Fruit fly (Drosophila melanogaster) whole organism, adult: ENCODE data around the gene CG33630.

ENCODE experiments used
- CG11617 ChIP-seq: fragments of 200-800 bp; sonication (Bioruptor generic); optimal IDR thresholded peaks from 2 replicates; lab custom pipeline; 2017; ENCODE audit warnings: mild to moderate bottlenecking, missing biosample characterization, missing genetic modification reagents, missing genetic modification characterization
- CG12768 ChIP-seq: fragments of 200-800 bp; sonication (Bioruptor generic); optimal IDR thresholded peaks from 2 replicates; lab custom pipeline; 2017; ENCODE audit warnings: missing biosample characterization, missing genetic modification characterization, mild to moderate bottlenecking, moderate library complexity, missing genetic modification reagents
- CG14711 ChIP-seq: fragments of 200-800 bp; sonication (Bioruptor generic); optimal IDR thresholded peaks from 2 replicates; lab custom pipeline; 2018; ENCODE audit warnings: missing biosample characterization, mild to moderate bottlenecking, missing genetic modification characterization, moderate library complexity
- CG1620 ChIP-seq: fragments of 200-800 bp; sonication (Bioruptor generic); optimal IDR thresholded peaks from 2 replicates; lab custom pipeline; 2016; ENCODE audit warnings: missing biosample characterization, missing genetic modification characterization
- CG33017 ChIP-seq: fragments of 200-800 bp; sonication (Bioruptor generic); optimal IDR thresholded peaks from 2 replicates; lab custom pipeline; 2018; ENCODE audit warnings: missing biosample characterization, mild to moderate bottlenecking, missing genetic modification characterization, moderate library complexity
- CG5204 ChIP-seq: fragments of 200-800 bp; sonication (Bioruptor generic); optimal IDR thresholded peaks from 2 replicates; lab custom pipeline; 2016; ENCODE audit warnings: missing biosample characterization, missing genetic modification characterization
- CG7045 ChIP-seq: fragments of 200-800 bp; sonication (Bioruptor generic); optimal IDR thresholded peaks from 2 replicates; lab custom pipeline; 2017; ENCODE audit warnings: missing biosample characterization, mild to moderate bottlenecking, missing genetic modification characterization
- CG7101 ChIP-seq: fragments of 200-800 bp; sonication (Bioruptor generic); optimal IDR thresholded peaks from 2 replicates; lab custom pipeline; 2018; ENCODE audit warnings: missing biosample characterization, mild to moderate bottlenecking, missing genetic modification characterization, moderate library complexity
- Clk ChIP-seq: fragments of 200-800 bp; sonication (Bioruptor generic); optimal IDR thresholded peaks from 2 replicates; lab custom pipeline; 2017; ENCODE audit warnings: missing biosample characterization, missing genetic modification characterization
- Crg-1 ChIP-seq: fragments of 200-800 bp; sonication (Bioruptor generic); optimal IDR thresholded peaks from 2 replicates; lab custom pipeline; 2016; ENCODE audit warnings: missing biosample characterization, missing genetic modification characterization
- Hr96 ChIP-seq: fragments of 200-800 bp; sonication (Bioruptor generic); optimal IDR thresholded peaks from 2 replicates; lab custom pipeline; 2016; ENCODE audit warnings: missing biosample characterization, missing genetic modification characterization
- Mnt ChIP-seq: fragments of 200-800 bp; sonication (Bioruptor generic); optimal IDR thresholded peaks from 2 replicates; lab custom pipeline; 2016; ENCODE audit warnings: missing biosample characterization, mild to moderate bottlenecking, missing genetic modification characterization
- bab1 ChIP-seq: fragments of 200-800 bp; sonication (Bioruptor generic); optimal IDR thresholded peaks from 3 replicates; lab custom pipeline; 2019; ENCODE audit warnings: missing biosample characterization, mild to moderate bottlenecking, missing genetic modification characterization, moderate library complexity
- cic ChIP-seq: fragments of 200-800 bp; sonication (Bioruptor generic); optimal IDR thresholded peaks from 2 replicates; lab custom pipeline; 2017; ENCODE audit warnings: missing biosample characterization, mild to moderate bottlenecking, missing genetic modification characterization, moderate library complexity
- cnc ChIP-seq, 2 experiments: fragments of >200 bp; optimal IDR thresholded peaks; 2 replicates each; lab custom pipeline; 2017
- kay ChIP-seq: fragments of 200-800 bp; sonication (Bioruptor generic); peaks from one replicate; lab custom pipeline; 2016; ENCODE audit warnings: missing biosample characterization, missing genetic modification characterization, borderline replicate concordance
- ovo ChIP-seq: fragments of 200-800 bp; sonication (Bioruptor generic); optimal IDR thresholded peaks from 2 replicates; lab custom pipeline; 2016; ENCODE audit warnings: missing biosample characterization, missing genetic modification characterization
- pad ChIP-seq: fragments of 200-800 bp; sonication (Bioruptor generic); optimal IDR thresholded peaks from 3 replicates; lab custom pipeline; 2017; ENCODE audit warnings: missing biosample characterization, missing genetic modification characterization, mild to moderate bottlenecking, moderate library complexity, missing genetic modification reagents
- tj ChIP-seq: fragments of 200-800 bp; sonication (Bioruptor generic); optimal IDR thresholded peaks from 3 replicates; lab custom pipeline; 2017; ENCODE audit warnings: missing biosample characterization, mild to moderate bottlenecking, missing genetic modification characterization, moderate library complexity
- toe ChIP-seq: fragments of 200-800 bp; sonication (Bioruptor generic); optimal IDR thresholded peaks from 2 replicates; lab custom pipeline; 2016; ENCODE audit warnings: missing biosample characterization, missing genetic modification characterization

CG33630 gene

dm6 chr3R:10045343-10045742, 17.1 kb upstream of the CG33630 start, which contains the start of the genes CG11722 and mtTFB2:
CG11722 (minus strand) TSS chr3R:10045542.
mtTFB2 (plus strand) TSS chr3R:10045574.
- TF ChIP-seq CG12768 (GFP tag; lab: Kevin White, UChicago) = peak; percentile 39
- peak; percentile 68 for TF ChIP-seq bab1 (GFP tag; lab: Kevin White, UChicago)
- TF ChIP-seq cic = peak; percentile 9
- no peak for TF ChIP-seq Hr96 (GFP tag; lab: Kevin White, UChicago)
- no peak for TF ChIP-seq CG1620 (GFP tag; lab: Kevin White, UChicago)
- TF ChIP-seq CG7101 (tag; lab: Kevin White, UChicago) = peak; percentile 29
- TF ChIP-seq ovo (GFP tag; lab: Kevin White, UChicago) = no peak
- peak; percentile 9 for TF ChIP-seq CG14711 (tag; lab: Kevin White, UChicago)
- peak; percentile 36 for TF ChIP-seq CG11617 (GFP tag; lab: Kevin White, UChicago)
- TF ChIP-seq Crg-1 (GFP tag; lab: Kevin White, UChicago) = no peak
- no peak for TF ChIP-seq toe (GFP tag; lab: Kevin White, UChicago)
- TF ChIP-seq pad = peak; percentile 21
- TF ChIP-seq CG33017 (tag; lab: Kevin White, UChicago) = peak; percentile 34
- no peak for TF ChIP-seq tj (GFP tag; lab: Kevin White, UChicago)
- peak; percentile 2 for TF ChIP-seq Mnt (GFP tag; lab: Kevin White, UChicago)
- no peak for TF ChIP-seq CG5204 (GFP tag; lab: Kevin White, UChicago)
- no peak for TF ChIP-seq CG7045 (GFP tag; lab: Kevin White, UChicago)
- no peak for TF ChIP-seq Clk (GFP tag; lab: Kevin White, UChicago)

- no peak for TF ChIP-seq Crg-1 (GFP tag; lab: Kevin White, UChicago)
- peak; percentile 38 for TF ChIP-seq CG7101 (tag; lab: Kevin White, UChicago)
- TF ChIP-seq CG12768 (GFP tag; lab: Kevin White, UChicago) = peak; percentile 9
- TF ChIP-seq bab1 (GFP tag; lab: Kevin White, UChicago) = peak; percentile 10
- no peak for TF ChIP-seq CG33017 (tag; lab: Kevin White, UChicago)
- TF ChIP-seq CG5204 (GFP tag; lab: Kevin White, UChicago) = no peak
- TF ChIP-seq CG11617 (GFP tag; lab: Kevin White, UChicago) = peak; percentile 56
- peak; percentile 4 for TF ChIP-seq Mnt (GFP tag; lab: Kevin White, UChicago)
- TF ChIP-seq pad = peak; percentile 5
Observed at dm6 chr3R:10048035-10048774, 14.2 kb upstream of the CG33630 start.

- no peak for TF ChIP-seq CG1620 (GFP tag; lab: Kevin White, UChicago)
Observed at dm6 chr3R:10048775-10048841, 13.8 kb upstream of the CG33630 start, which contains the start of gene CG12811. CG12811 (minus strand) TSS chr3R:10048797.

- TF ChIP-seq pad (no peak), Crg-1 (GFP tag; lab: Kevin White, UChicago) (peak; percentile 35), CG14711 (tag; lab: Kevin White, UChicago) (no peak), CG1620 (GFP tag; lab: Kevin White, UChicago) (peak; percentile 45), Hr96 (GFP tag; lab: Kevin White, UChicago) (no peak), Mnt (GFP tag; lab: Kevin White, UChicago) (peak; percentile 23), Clk (GFP tag; lab: Kevin White, UChicago) (no peak), CG33017 (tag; lab: Kevin White, UChicago) (no peak), CG12768 (GFP tag; lab: Kevin White, UChicago) (peak; percentile 10), toe (GFP tag; lab: Kevin White, UChicago) (no peak), cnc (optimal IDR thresholded peaks at IDR 0.05; lab: Kevin White, UChicago) (no peak), kay (GFP tag; lab: Kevin White, UChicago) (no peak), ovo (GFP tag; lab: Kevin White, UChicago) (peak; percentile 7), CG11617 (GFP tag; lab: Kevin White, UChicago) (peak; percentile 20), tj (GFP tag; lab: Kevin White, UChicago) (no peak), cic (no peak), CG7045 (GFP tag; lab: Kevin White, UChicago) (no peak), bab1 (GFP tag; lab: Kevin White, UChicago) (peak; percentile 28), CG7101 (tag; lab: Kevin White, UChicago) (no peak), CG5204 (GFP tag; lab: Kevin White, UChicago) (no peak)
Observed at dm6 chr3R:10048842-10049527, 13.4 kb upstream of the CG33630 start, which contains the start of gene ohgt. ohgt (plus strand) TSS chr3R:10049199.

dm6 chr3R:10052695-10053382, 9.6 kb upstream of the CG33630 start, which contains the start of the genes Fancl and Npc2e:
Fancl (minus strand) TSS chr3R:10052869.
Npc2e (plus strand) TSS chr3R:10053332.
- TF ChIP-seq CG33017 (tag; lab: Kevin White, UChicago) (no peak), cnc (optimal IDR thresholded peaks at IDR 0.05; lab: Kevin White, UChicago) (no peak), CG11617 (GFP tag; lab: Kevin White, UChicago) (no peak), Crg-1 (GFP tag; lab: Kevin White, UChicago) (no peak), CG7045 (GFP tag; lab: Kevin White, UChicago) (no peak), ovo (GFP tag; lab: Kevin White, UChicago) (no peak), CG5204 (GFP tag; lab: Kevin White, UChicago) (no peak), Clk (GFP tag; lab: Kevin White, UChicago) (no peak), CG1620 (GFP tag; lab: Kevin White, UChicago) (no peak), Mnt (GFP tag; lab: Kevin White, UChicago) (no peak), CG7101 (tag; lab: Kevin White, UChicago) (no peak)
